Worm (Caenorhabditis elegans): ENCODE measurements around the gene ver-1.

- TF ChIP-seq hlh-4 (tag; optimal IDR thresholded peaks at IDR 0.05), result no peak
- TF ChIP-seq unc-30 (tag; optimal IDR thresholded peaks at IDR 0.05), result no peak
- TF ChIP-seq unc-62 (GFP tag; optimal IDR thresholded peaks at IDR 0.05), result no peak
- TF ChIP-seq skn-1 (tag; optimal IDR thresholded peaks at IDR 0.05), result no peak
- TF ChIP-seq fkh-8 (tag; optimal IDR thresholded peaks at IDR 0.05), result no peak
These were observed 15.7 kb upstream of the ver-1 start, which contains the start of gene fbxb-81 for ce11 chrIII:140904-141303.
